Fruit fly (Drosophila melanogaster): Measurements from ENCODE around the gene Sfp26Ad.

- TF ChIP-seq Dll (optimal IDR thresholded peaks at IDR 0.05) (no peak), psq (optimal IDR thresholded peaks at IDR 0.05) (no peak), EcR (GFP tag; optimal IDR thresholded peaks at IDR 0.05) (no peak), usp (GFP tag; optimal IDR thresholded peaks at IDR 0.05) (no peak), pan (optimal IDR thresholded peaks at IDR 0.05) (no peak), CG8478 (optimal IDR thresholded peaks at IDR 0.05) (no peak)
These were observed 21.1 kb upstream of the Sfp26Ad start for dm6 chr2L:5964211-5964610.

Measured in whole organism.